Worm (Caenorhabditis elegans) whole organism, early embryonic: ENCODE data around the gene F19H8.2.

Source experiments
- B0310.2 ChIP-seq: sonication (generic microtip); optimal IDR thresholded peaks from 2 replicates; lab custom pipeline; 2016; ENCODE audit warnings: mild to moderate bottlenecking, missing genetic modification characterization, missing compliant biosample characterization
- F13C5.2 ChIP-seq: sonication (generic microtip); optimal IDR thresholded peaks from 2 replicates; lab custom pipeline; 2017; ENCODE audit warnings: mild to moderate bottlenecking, missing genetic modification characterization, inconsistent platforms, missing compliant biosample characterization
- aly-1 ChIP-seq: sonication (generic microtip); optimal IDR thresholded peaks from 2 replicates; lab custom pipeline; 2016; ENCODE audit warnings: missing genetic modification characterization, missing compliant biosample characterization
- ama-1 ChIP-seq: fragments of 150-350 bp; optimal IDR thresholded peaks from 2 replicates; lab custom pipeline; 2014
- ceh-13 ChIP-seq: fragments of 200-800 bp; sonication (Bioruptor generic); optimal IDR thresholded peaks from 2 replicates; lab custom pipeline; 2018; ENCODE audit warnings: mild to moderate bottlenecking, missing genetic modification characterization, missing compliant biosample characterization
- ceh-36 ChIP-seq: sonication (generic microtip); optimal IDR thresholded peaks from 2 replicates; lab custom pipeline; 2016; ENCODE audit warnings: missing genetic modification characterization, inconsistent platforms, missing compliant biosample characterization
- ets-7 ChIP-seq: sonication (generic microtip); optimal IDR thresholded peaks from 2 replicates; lab custom pipeline; 2016; ENCODE audit warnings: missing genotype, missing genetic modification characterization, missing compliant biosample characterization
- flt-1 ChIP-seq: fragments of 200-800 bp; sonication (Bioruptor generic); IDR thresholded peaks from 2 replicates; pipeline ENCODE4 v1.3.6; 2022; ENCODE audit warnings: missing genetic modification characterization, missing compliant biosample characterization
- hmbx-1 ChIP-seq: sonication (generic microtip); optimal IDR thresholded peaks from 2 replicates; lab custom pipeline; 2016; ENCODE audit warnings: mild to moderate bottlenecking, missing genetic modification characterization, missing compliant biosample characterization
- hmg-4 ChIP-seq: fragments of 200-800 bp; sonication (Bioruptor generic); optimal IDR thresholded peaks from 2 replicates; lab custom pipeline; 2018; ENCODE audit warnings: mild to moderate bottlenecking, missing genetic modification characterization, missing compliant biosample characterization
- hnd-1 ChIP-seq: sonication (generic microtip); optimal IDR thresholded peaks from 2 replicates; lab custom pipeline; 2016; ENCODE audit warnings: missing genetic modification characterization, missing compliant biosample characterization
- pes-1 ChIP-seq: fragments of 200-800 bp; sonication (Bioruptor generic); IDR thresholded peaks from 2 replicates; pipeline ENCODE4 v1.3.6; 2022; ENCODE audit warnings: missing genetic modification reagents, missing genetic modification characterization, missing compliant biosample characterization
- scrt-1 ChIP-seq: fragments of 200-800 bp; sonication (Bioruptor generic); IDR thresholded peaks from 2 replicates; pipeline ENCODE4 v1.3.6; 2022; ENCODE audit warnings: missing genetic modification characterization, missing compliant biosample characterization
- sea-1 ChIP-seq: fragments of 200-800 bp; sonication (Bioruptor generic); conservative IDR thresholded peaks from 2 replicates; pipeline ENCODE4 v1.3.6; 2022; ENCODE audit warnings: missing genetic modification characterization, missing compliant biosample characterization
- tbx-11 ChIP-seq: fragments of 200-800 bp; sonication (Bioruptor generic); IDR thresholded peaks from 2 replicates; pipeline ENCODE4 v1.3.6; 2022; ENCODE audit warnings: missing genetic modification characterization, missing compliant biosample characterization
- tbx-37 ChIP-seq: fragments of 200-800 bp; sonication (Bioruptor generic); conservative IDR thresholded peaks from 2 replicates; pipeline ENCODE4 v1.3.6; 2022; ENCODE audit warnings: missing genetic modification reagents, missing genetic modification characterization, missing compliant biosample characterization
- tra-4 ChIP-seq: sonication (generic microtip); optimal IDR thresholded peaks from 2 replicates; lab custom pipeline; 2017; ENCODE audit warnings: missing genetic modification characterization, missing compliant biosample characterization

F19H8.2 gene

DNA sequence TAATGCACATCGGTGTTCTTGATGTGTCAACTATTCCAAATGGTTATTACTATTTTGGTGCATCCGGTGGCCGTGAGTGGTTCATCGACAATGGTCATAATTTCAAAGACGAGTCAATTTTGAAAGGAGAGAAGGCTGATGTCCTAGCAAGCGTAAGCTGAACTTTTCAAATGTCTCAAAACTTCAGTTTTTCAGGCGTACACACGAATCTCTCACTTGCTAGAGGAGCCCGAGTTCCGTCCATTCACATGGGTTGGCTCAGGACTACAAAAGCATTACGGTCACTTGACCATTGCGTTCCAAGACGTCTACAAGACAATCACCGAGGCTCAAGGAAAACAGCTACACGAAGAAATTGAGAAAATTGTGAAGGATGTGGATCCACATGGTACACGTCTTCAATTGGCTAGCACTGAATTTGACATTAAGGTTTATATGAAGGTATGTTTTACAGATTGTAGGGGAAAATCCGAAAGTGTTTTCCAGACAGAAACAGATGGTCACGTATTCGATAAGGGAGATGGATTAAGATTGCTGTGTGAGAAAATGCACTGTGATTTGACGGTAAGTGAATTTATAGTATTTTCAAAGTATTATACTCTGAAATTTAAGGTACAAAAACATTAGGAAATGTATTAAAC lies 3.7 kb upstream of the F19H8.2 start:
- TF ChIP-seq ets-7 (no peak), B0310.2 (no peak)

DNA sequence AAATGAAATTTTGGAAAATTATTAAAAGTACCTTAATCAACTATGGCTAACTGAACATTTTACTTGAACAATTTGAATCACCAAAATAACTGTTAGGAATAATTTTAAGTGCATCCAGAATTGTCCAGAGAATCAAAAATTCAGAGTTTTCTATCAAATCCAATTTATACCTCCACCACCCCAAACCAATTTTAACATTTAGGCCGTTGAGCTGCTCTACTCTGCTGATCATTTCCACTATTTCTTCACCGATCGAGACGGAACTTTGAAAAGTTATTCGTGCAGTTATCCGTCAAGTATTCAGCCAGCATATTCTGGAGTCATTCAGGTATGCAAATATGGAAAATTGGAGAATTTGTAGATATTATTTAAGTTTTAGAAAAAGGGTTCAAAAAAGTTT lies 2.8 kb upstream of the F19H8.2 start:
- TF ChIP-seq tbx-37 (GFP tag; lab: Robert Waterston, UW) (no peak), ama-1 (lab: Kevin White, UChicago) (no peak), ets-7 (no peak), ceh-36 (tag; lab: Kevin White, UChicago) (no peak), tbx-11 (no peak), F13C5.2 (tag; lab: Kevin White, UChicago) (no peak), B0310.2 (no peak), hmbx-1 (no peak)

DNA sequence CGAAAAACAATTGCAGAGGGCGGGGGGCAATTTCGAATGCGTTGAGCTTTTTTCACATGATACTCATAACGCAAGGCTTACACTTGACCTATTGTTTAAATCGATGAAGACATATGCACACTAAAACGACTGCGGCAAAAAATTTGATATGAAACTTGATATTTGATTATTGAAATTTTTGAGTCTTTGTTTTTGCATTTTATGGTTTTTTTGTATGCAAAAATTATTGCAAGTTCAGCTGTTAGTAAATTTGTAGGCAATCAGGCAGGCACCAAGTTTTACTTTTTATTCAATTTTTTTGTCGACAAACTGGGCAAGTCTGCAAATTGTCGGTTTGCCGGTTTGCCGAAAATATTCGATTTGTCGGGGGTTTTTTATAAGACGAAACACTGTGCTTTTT lies 503 bp upstream of the F19H8.2 start, which contains the start of gene arl-3:
Gene arl-3, plus strand, starts transcription at position 301 of the 400 bp plus-strand sequence.
- TF ChIP-seq pes-1 (GFP tag; lab: Robert Waterston, UW) (no peak), ceh-36 (tag; lab: Kevin White, UChicago) (no peak), tbx-11 (no peak), aly-1 (no peak), hmbx-1 (no peak), ama-1 (lab: Kevin White, UChicago) (no peak), B0310.2 (no peak), F13C5.2 (tag; lab: Kevin White, UChicago) (no peak), hnd-1 (tag; lab: Kevin White, UChicago) (no peak), hmg-4 (no peak), ets-7 (no peak), sea-1 (GFP tag; lab: Robert Waterston, UW) (no peak), tbx-37 (GFP tag; lab: Robert Waterston, UW) (no peak), ceh-13 (GFP tag; lab: Kevin White, UChicago) (no peak)

DNA sequence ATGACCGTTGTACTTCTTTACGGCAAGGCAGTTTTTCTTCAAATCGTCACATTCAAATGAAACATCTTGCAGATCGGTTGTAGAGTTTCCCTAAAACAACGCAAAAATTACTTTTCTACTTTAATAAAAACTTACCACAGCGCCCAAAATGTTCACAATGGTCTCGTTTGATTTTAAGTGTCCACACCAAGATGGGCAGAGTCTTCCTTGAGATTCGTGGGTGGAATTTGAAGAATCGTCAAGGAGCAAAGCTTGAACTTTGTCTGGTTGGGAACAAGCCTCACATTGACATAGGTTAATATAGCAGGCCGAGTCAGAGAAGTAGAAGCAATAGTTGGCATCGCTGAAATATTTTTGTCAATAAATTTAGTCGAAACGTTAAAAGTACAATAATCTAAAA lies 643 bp downstream of the F19H8.2 start:
- TF ChIP-seq scrt-1 (GFP tag; lab: Robert Waterston, UW) (no peak), ceh-13 (GFP tag; lab: Kevin White, UChicago) (no peak), aly-1 (no peak), ceh-36 (tag; lab: Kevin White, UChicago) (no peak), hmg-4 (no peak), pes-1 (GFP tag; lab: Robert Waterston, UW) (no peak), sea-1 (GFP tag; lab: Robert Waterston, UW) (no peak), F13C5.2 (tag; lab: Kevin White, UChicago) (no peak), hmbx-1 (no peak), ama-1 (lab: Kevin White, UChicago) (no peak), tbx-37 (GFP tag; lab: Robert Waterston, UW) (no peak), B0310.2 (no peak), flt-1 (GFP tag; lab: Robert Waterston, UW) (no peak), ets-7 (no peak)

DNA sequence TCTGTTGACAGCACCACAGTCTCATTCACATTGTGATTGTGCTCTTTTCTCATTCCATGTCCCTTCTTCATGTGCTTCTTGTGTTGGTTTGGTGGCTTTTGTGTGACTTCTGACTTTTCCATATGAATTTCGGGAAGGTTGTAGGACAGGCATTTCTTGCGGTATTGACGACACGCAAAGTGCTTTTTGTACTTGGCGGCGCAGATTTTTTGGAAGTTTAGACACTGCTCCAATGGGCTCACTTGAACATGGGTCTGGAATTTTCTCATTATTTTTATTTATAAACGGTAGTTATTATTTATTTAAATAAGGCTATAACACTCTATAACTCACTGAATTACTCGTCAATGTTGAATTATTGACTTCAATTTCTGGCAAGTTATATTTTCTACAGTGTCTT lies 1.4 kb downstream of the F19H8.2 start:
- TF ChIP-seq ceh-36 (tag; lab: Kevin White, UChicago), result no peak
- TF ChIP-seq sea-1 (GFP tag; lab: Robert Waterston, UW), result no peak
- TF ChIP-seq hnd-1 (tag; lab: Kevin White, UChicago), result no peak
- TF ChIP-seq ama-1 (lab: Kevin White, UChicago), result no peak
- no peak for TF ChIP-seq tra-4 (tag; lab: Kevin White, UChicago)

DNA sequence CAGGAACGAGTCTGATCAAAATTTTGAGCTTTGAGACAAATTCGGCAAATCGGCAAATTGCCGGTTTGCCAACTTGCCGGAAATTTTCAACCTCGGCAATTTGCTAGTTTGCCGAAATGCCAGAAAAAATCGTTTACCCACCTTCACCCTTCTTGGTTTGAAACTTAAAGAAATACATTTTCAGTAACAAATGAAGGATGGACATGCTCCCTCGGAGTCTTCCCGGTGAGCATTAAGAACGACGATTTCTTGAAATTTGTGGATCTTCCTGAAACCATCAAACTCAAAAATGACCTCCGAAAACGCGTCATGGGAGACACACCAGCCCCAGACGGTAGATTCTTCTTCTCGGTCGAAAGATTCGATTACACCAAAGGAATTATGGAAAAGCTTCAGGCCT lies 2.9 kb downstream of the F19H8.2 start:
- TF ChIP-seq tra-4 (tag; lab: Kevin White, UChicago), result no peak
- TF ChIP-seq sea-1 (GFP tag; lab: Robert Waterston, UW), result no peak
- TF ChIP-seq hmbx-1, result no peak
- TF ChIP-seq ceh-13 (GFP tag; lab: Kevin White, UChicago), result no peak
- TF ChIP-seq B0310.2, result no peak

DNA sequence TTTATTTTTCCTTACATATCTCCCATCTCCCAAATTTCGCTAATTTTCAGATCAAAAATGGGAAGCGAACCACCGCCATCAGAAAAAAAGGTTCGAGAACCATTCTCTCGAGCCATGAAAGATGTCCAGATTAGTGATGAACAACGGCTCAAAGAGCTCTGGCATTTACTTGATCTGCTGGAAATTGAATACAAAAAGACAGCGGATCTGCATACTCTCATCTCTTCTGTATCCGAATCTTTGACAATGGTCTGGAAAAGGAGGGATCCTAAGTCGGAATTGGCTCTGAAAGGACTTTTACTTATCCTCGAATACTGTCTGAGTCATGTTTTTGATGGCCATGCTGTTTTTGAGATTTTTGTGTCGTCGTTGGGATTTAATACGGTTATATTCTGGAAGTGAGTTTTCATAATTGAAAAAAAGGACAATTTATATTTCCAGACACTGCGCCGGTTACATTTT lies 4.8 kb downstream of the F19H8.2 start, which contains the start of gene tps-2:
Gene tps-2, plus strand, starts transcription at position 51 of the 462 bp plus-strand sequence.
- no peak for TF ChIP-seq ceh-36 (tag; lab: Kevin White, UChicago)

DNA sequence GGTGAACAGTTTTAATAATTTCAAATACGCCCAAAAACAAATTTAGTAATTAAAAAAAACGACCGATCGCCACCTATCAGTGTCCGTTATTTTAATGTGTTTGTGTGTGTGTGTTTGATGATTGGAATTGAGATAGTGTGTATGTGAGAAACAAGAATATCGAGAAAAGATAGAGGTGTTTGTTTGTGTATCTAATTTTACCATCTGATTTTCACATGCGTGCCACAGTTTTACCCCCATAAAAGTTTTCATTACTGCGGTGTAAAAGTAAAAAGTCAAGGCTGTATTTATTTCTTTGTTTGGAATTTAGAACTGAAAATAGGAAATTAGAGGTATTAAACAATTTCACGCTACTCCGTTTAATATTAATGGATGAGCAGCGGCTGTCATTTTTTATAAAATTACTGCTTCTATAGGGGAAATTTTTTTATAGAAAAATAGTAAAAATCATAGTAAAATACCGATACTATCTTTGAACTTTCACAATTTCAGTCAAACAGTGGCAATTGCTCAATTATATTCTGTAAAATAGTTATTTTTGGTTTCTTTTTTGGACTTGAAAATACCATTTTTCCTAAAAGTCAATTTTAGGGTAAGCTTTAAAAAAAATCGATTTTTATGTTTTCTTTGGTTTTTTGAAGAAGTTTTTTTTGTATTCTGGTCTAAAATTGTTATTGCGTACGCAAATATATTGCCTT lies 5.6 kb downstream of the F19H8.2 start:
- TF ChIP-seq tra-4 (tag; lab: Kevin White, UChicago) (no peak), hmg-4 (no peak), hnd-1 (tag; lab: Kevin White, UChicago) (no peak), aly-1 (no peak), B0310.2 (no peak)

DNA sequence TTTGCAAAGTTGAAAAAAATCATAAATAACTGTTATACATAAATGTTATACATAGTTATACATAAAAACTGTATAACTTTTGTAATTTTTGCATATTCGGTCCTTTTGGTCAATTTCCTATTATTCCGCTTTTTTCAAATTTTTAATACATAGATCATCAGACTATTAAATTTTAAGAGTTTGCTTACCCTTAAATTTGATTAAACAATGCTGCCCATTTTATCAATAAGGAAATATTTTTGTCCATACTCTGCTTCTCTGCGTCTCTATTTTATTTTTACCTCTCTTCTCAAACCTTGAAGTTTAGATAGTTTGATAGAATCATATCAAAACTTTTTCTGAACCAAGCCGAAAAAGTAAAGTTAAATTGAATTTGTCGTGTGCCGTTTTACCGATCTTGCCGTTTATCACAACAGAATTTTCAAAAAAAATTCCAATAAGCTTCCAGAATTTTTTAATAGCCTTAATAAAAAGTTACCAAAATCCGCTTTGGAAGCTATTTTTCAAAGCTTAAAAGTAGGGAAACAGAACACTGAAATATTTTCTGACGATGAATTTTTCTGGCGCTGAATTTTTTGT lies 6.3 kb downstream of the F19H8.2 start:
- TF ChIP-seq tra-4 (tag; lab: Kevin White, UChicago) (no peak), hmg-4 (no peak), ama-1 (lab: Kevin White, UChicago) (no peak), sea-1 (GFP tag; lab: Robert Waterston, UW) (no peak), ceh-13 (GFP tag; lab: Kevin White, UChicago) (no peak)
